Fruit fly (Drosophila melanogaster) whole organism, pupa: ENCODE data around the gene t-Grip91.

Source experiments
- CG12605 ChIP-seq: fragments of 200-800 bp; sonication (Bioruptor generic); IDR thresholded peaks from 2 replicates; pipeline ENCODE4 v1.3.6; 2022; ENCODE audit warnings: missing biosample characterization, missing genetic modification characterization
- CG13204 ChIP-seq: fragments of 200-800 bp; sonication (Bioruptor generic); optimal IDR thresholded peaks from 2 replicates; lab custom pipeline; 2018; ENCODE audit warnings: missing biosample characterization, mild to moderate bottlenecking, missing genetic modification characterization, moderate library complexity
- CG14655 ChIP-seq: fragments of 200-800 bp; sonication (Bioruptor generic); optimal IDR thresholded peaks from 3 replicates; lab custom pipeline; 2017; ENCODE audit warnings: mild to moderate bottlenecking, missing biosample characterization, missing genetic modification reagents, missing genetic modification characterization
- CG15710 ChIP-seq: fragments of 200-800 bp; sonication (Bioruptor generic); optimal IDR thresholded peaks from 2 replicates; lab custom pipeline; 2018; ENCODE audit warnings: missing biosample characterization, mild to moderate bottlenecking, missing genetic modification characterization, moderate library complexity
- CG17806 ChIP-seq: fragments of 200-800 bp; sonication (Bioruptor generic); optimal IDR thresholded peaks from 2 replicates; lab custom pipeline; 2018; ENCODE audit warnings: missing biosample characterization, mild to moderate bottlenecking, missing genetic modification characterization, moderate library complexity
- CG34367 ChIP-seq: fragments of 200-800 bp; sonication (Bioruptor generic); optimal IDR thresholded peaks from 2 replicates; lab custom pipeline; 2018; ENCODE audit warnings: missing biosample characterization, mild to moderate bottlenecking, missing genetic modification characterization
- CG4496 ChIP-seq: fragments of 200-800 bp; sonication (Bioruptor generic); IDR thresholded peaks from 3 replicates; pipeline ENCODE4 v1.3.6; 2022; ENCODE audit warnings: missing biosample characterization, missing genetic modification characterization
- CG8159 ChIP-seq: fragments of 200-800 bp; sonication (Bioruptor generic); optimal IDR thresholded peaks from 3 replicates; lab custom pipeline; 2018; ENCODE audit warnings: missing biosample characterization, mild to moderate bottlenecking, missing genetic modification characterization, moderate library complexity
- CG8301 ChIP-seq: fragments of 200-800 bp; sonication (Bioruptor generic); optimal IDR thresholded peaks from 2 replicates; lab custom pipeline; 2018; ENCODE audit warnings: missing biosample characterization, mild to moderate bottlenecking, missing genetic modification characterization
- CG9948 ChIP-seq: fragments of 200-800 bp; sonication (Bioruptor generic); optimal IDR thresholded peaks from 2 replicates; lab custom pipeline; 2018; ENCODE audit warnings: missing biosample characterization, mild to moderate bottlenecking, missing genetic modification characterization, moderate library complexity
- EcR ChIP-seq: fragments of 200-800 bp; sonication (Bioruptor generic); optimal IDR thresholded peaks from 3 replicates; lab custom pipeline; 2019; ENCODE audit warnings: missing biosample characterization, missing genetic modification characterization, mild to moderate bottlenecking, moderate library complexity, missing genetic modification reagents
- Ets98B ChIP-seq: fragments of 200-800 bp; sonication (Bioruptor generic); IDR thresholded peaks from 2 replicates; pipeline ENCODE4 v1.3.6; 2022; ENCODE audit warnings: missing biosample characterization, missing genetic modification characterization
- Pif1B ChIP-seq: fragments of 200-800 bp; sonication (Bioruptor generic); optimal IDR thresholded peaks from 3 replicates; lab custom pipeline; 2016; ENCODE audit warnings: missing biosample characterization, missing genetic modification characterization
- fd96Ca ChIP-seq: fragments of 200-800 bp; sonication (Bioruptor generic); IDR thresholded peaks from 3 replicates; pipeline ENCODE4 v1.3.6; 2022; ENCODE audit warnings: missing biosample characterization, missing genetic modification characterization

dm6 chr2L:15760666-15761065 lies 23.2 kb upstream of the t-Grip91 start:
- TF ChIP-seq CG15710 (tag; lab: Kevin White, UChicago) (no peak), CG12605 (GFP tag; lab: Robert Waterston, UW) (no peak), Pif1B (GFP tag; lab: Kevin White, UChicago) (no peak), CG8301 (tag; lab: Kevin White, UChicago) (no peak), CG4496 (GFP tag; lab: Robert Waterston, UW) (no peak), EcR (GFP tag; lab: Kevin White, UChicago) (no peak), CG14655 (no peak), CG8159 (tag; lab: Kevin White, UChicago) (no peak), CG9948 (tag; lab: Kevin White, UChicago) (no peak), CG17806 (tag; lab: Kevin White, UChicago) (no peak), CG34367 (tag; lab: Kevin White, UChicago) (no peak), fd96Ca (GFP tag; lab: Robert Waterston, UW) (no peak), Ets98B (GFP tag; lab: Robert Waterston, UW) (no peak; the same call in 1 of the 2 replicates), CG13204 (GFP tag; lab: Kevin White, UChicago) (no peak)
